Fruit fly (Drosophila melanogaster) whole organism, embryonic: ENCODE results near the gene heix.

ENCODE experiments used
- ATbp ChIP-seq: fragments of 200-800 bp; sonication (Bioruptor generic); optimal IDR thresholded peaks from 2 replicates; lab custom pipeline; 2017; ENCODE audit warnings: missing biosample characterization, mild to moderate bottlenecking, missing genetic modification characterization, missing genetic modification reagents
- Antp ChIP-seq: fragments of 200-800 bp; sonication (Bioruptor generic); optimal IDR thresholded peaks from 3 replicates; lab custom pipeline; 2016; ENCODE audit warnings: missing biosample characterization, missing genetic modification characterization
- CG10959 ChIP-seq: fragments of 200-800 bp; sonication (Bioruptor generic); IDR thresholded peaks from 2 replicates; pipeline ENCODE4 v1.3.6; 2022; ENCODE audit warnings: missing biosample characterization, missing genetic modification characterization
- CG11085 ChIP-seq: fragments of 200-800 bp; sonication (Bioruptor generic); IDR thresholded peaks from 2 replicates; pipeline ENCODE4 v1.3.6; 2022; ENCODE audit warnings: missing biosample characterization, missing genetic modification characterization
- CG12391 ChIP-seq: fragments of 200-800 bp; sonication (Bioruptor generic); optimal IDR thresholded peaks from 3 replicates; lab custom pipeline; 2018; ENCODE audit warnings: missing biosample characterization, mild to moderate bottlenecking, missing genetic modification characterization, moderate library complexity
- CG12659 ChIP-seq: fragments of 200-800 bp; sonication (Bioruptor generic); optimal IDR thresholded peaks from 3 replicates; lab custom pipeline; 2017; ENCODE audit warnings: mild to moderate bottlenecking, missing biosample characterization, missing genetic modification reagents, missing genetic modification characterization
- CG13894 ChIP-seq: fragments of 200-800 bp; sonication (Bioruptor generic); optimal IDR thresholded peaks from 3 replicates; lab custom pipeline; 2018; ENCODE audit warnings: missing biosample characterization, mild to moderate bottlenecking, missing genetic modification characterization, moderate library complexity
- CG14014 ChIP-seq: fragments of 200-800 bp; sonication (Bioruptor generic); IDR thresholded peaks from 2 replicates; pipeline ENCODE4 v1.3.6; 2022; ENCODE audit warnings: missing biosample characterization, missing genetic modification characterization
- CG16815 ChIP-seq: fragments of 200-800 bp; sonication (Bioruptor generic); optimal IDR thresholded peaks from 3 replicates; lab custom pipeline; 2017; ENCODE audit warnings: missing biosample characterization, mild to moderate bottlenecking, missing genetic modification characterization
- CG1792 ChIP-seq: fragments of 200-800 bp; sonication (Bioruptor generic); optimal IDR thresholded peaks from 2 replicates; lab custom pipeline; 2016; ENCODE audit warnings: missing biosample characterization, missing genetic modification characterization
- CG18262 ChIP-seq: fragments of 200-800 bp; optimal IDR thresholded peaks from 3 replicates; lab custom pipeline; 2019; ENCODE audit warnings: missing biosample characterization, mild to moderate bottlenecking, missing genetic modification characterization, moderate library complexity
- CG18619 ChIP-seq: fragments of 200-800 bp; sonication (Bioruptor generic); optimal IDR thresholded peaks from 3 replicates; lab custom pipeline; 2017; ENCODE audit warnings: missing biosample characterization, mild to moderate bottlenecking, missing genetic modification characterization
- CG30431 ChIP-seq: fragments of 200-800 bp; sonication (Bioruptor generic); optimal IDR thresholded peaks from 2 replicates; lab custom pipeline; 2017; ENCODE audit warnings: missing biosample characterization, missing genetic modification characterization
- CG6272 ChIP-seq: fragments of 200-800 bp; sonication (Bioruptor generic); IDR thresholded peaks from 2 replicates; pipeline ENCODE4 v1.3.6; 2022; ENCODE audit warnings: missing biosample characterization, missing genetic modification characterization
- CG7271 ChIP-seq: fragments of 200-800 bp; sonication (Bioruptor generic); optimal IDR thresholded peaks from 2 replicates; lab custom pipeline; 2018; ENCODE audit warnings: missing biosample characterization, mild to moderate bottlenecking, missing genetic modification characterization, moderate library complexity
- CG7786 ChIP-seq: fragments of 200-800 bp; sonication (Bioruptor generic); optimal IDR thresholded peaks from 2 replicates; lab custom pipeline; 2016; ENCODE audit warnings: missing biosample characterization, missing genetic modification characterization
- CG7928 ChIP-seq: fragments of 200-800 bp; sonication (Bioruptor generic); optimal IDR thresholded peaks from 2 replicates; lab custom pipeline; 2017; ENCODE audit warnings: missing biosample characterization, mild to moderate bottlenecking, missing genetic modification characterization
- CG8089 ChIP-seq: fragments of 200-800 bp; sonication (Bioruptor generic); optimal IDR thresholded peaks from 3 replicates; lab custom pipeline; 2016; ENCODE audit warnings: missing biosample characterization, missing genetic modification characterization
- CHES-1-like ChIP-seq: fragments of 200-800 bp; sonication (Bioruptor generic); optimal IDR thresholded peaks from 2 replicates; lab custom pipeline; 2016; ENCODE audit warnings: missing biosample characterization, missing genetic modification characterization
- CTCF ChIP-seq: fragments of 200-800 bp; sonication (Bioruptor generic); optimal IDR thresholded peaks from 2 replicates; lab custom pipeline; 2017; ENCODE audit warnings: missing biosample characterization, mild to moderate bottlenecking, missing genetic modification characterization, moderate library complexity
- E2f1 ChIP-seq: fragments of 200-800 bp; sonication (Bioruptor generic); IDR thresholded peaks from 2 replicates; pipeline ENCODE4 v1.3.6; 2022; ENCODE audit warnings: missing biosample characterization, missing genetic modification characterization
- Fer1 ChIP-seq: fragments of 200-800 bp; sonication (Bioruptor generic); optimal IDR thresholded peaks from 2 replicates; lab custom pipeline; 2017; ENCODE audit warnings: missing biosample characterization, mild to moderate bottlenecking, missing genetic modification characterization
- HmgD ChIP-seq: fragments of 200-800 bp; sonication (Bioruptor generic); optimal IDR thresholded peaks from 3 replicates; lab custom pipeline; 2016; ENCODE audit warnings: missing biosample characterization, missing genetic modification characterization
- HmgZ ChIP-seq: fragments of 200-800 bp; sonication (Bioruptor generic); optimal IDR thresholded peaks from 2 replicates; lab custom pipeline; 2018; ENCODE audit warnings: missing biosample characterization, mild to moderate bottlenecking, missing genetic modification characterization
- Hmx ChIP-seq: fragments of 200-800 bp; sonication (Bioruptor generic); optimal IDR thresholded peaks from 2 replicates; lab custom pipeline; 2016; ENCODE audit warnings: missing biosample characterization, missing genetic modification characterization
- Hr3 ChIP-seq: fragments of 200-800 bp; sonication (Bioruptor generic); optimal IDR thresholded peaks from 3 replicates; lab custom pipeline; 2016; ENCODE audit warnings: missing biosample characterization, missing genetic modification characterization
- Hr51 ChIP-seq, 2 experiments: fragments of 200-800 bp; sonication (Bioruptor generic); optimal IDR thresholded peaks; 2 replicates in 1 of 2; 3 replicates in 1 of 2; lab custom pipeline; 2016 to 2018; ENCODE audit warnings: missing biosample characterization in 2 of 2, missing genetic modification characterization in 2 of 2, mild to moderate bottlenecking in 1 of 2, moderate library complexity in 1 of 2
- MESR4 ChIP-seq: fragments of 200-800 bp; sonication (Bioruptor generic); optimal IDR thresholded peaks from 2 replicates; lab custom pipeline; 2018; ENCODE audit warnings: missing biosample characterization, mild to moderate bottlenecking, missing genetic modification characterization, moderate library complexity
- Med ChIP-seq: fragments of 200-800 bp; sonication (Bioruptor generic); peaks from one replicate; lab custom pipeline; 2016; ENCODE audit warnings: missing biosample characterization, missing genetic modification characterization, mild to moderate bottlenecking, inconsistent platforms, moderate library complexity
- PHDP ChIP-seq: fragments of 200-800 bp; sonication (Bioruptor generic); optimal IDR thresholded peaks from 3 replicates; lab custom pipeline; 2018; ENCODE audit warnings: missing biosample characterization, mild to moderate bottlenecking, missing genetic modification characterization, moderate library complexity
- Six4 ChIP-seq: fragments of 200-800 bp; sonication (Bioruptor generic); optimal IDR thresholded peaks from 2 replicates; lab custom pipeline; 2016; ENCODE audit warnings: missing biosample characterization, missing genetic modification characterization
- Taf1 ChIP-seq: fragments of 200-800 bp; sonication (Bioruptor generic); IDR thresholded peaks from 2 replicates; pipeline ENCODE4 v1.3.6; 2022; ENCODE audit warnings: missing biosample characterization, missing genetic modification characterization
- chinmo ChIP-seq: fragments of 200-800 bp; sonication (Bioruptor generic); IDR thresholded peaks from 4 replicates; pipeline ENCODE4 v1.3.6; 2022; ENCODE audit warnings: missing biosample characterization, missing genetic modification characterization; ENCODE audit not compliant: partially characterized antibody
- chn ChIP-seq: fragments of 200-800 bp; sonication (Bioruptor generic); optimal IDR thresholded peaks from 2 replicates; lab custom pipeline; 2016; ENCODE audit warnings: missing biosample characterization, missing genetic modification characterization
- croc ChIP-seq: fragments of 200-800 bp; sonication (Bioruptor generic); conservative IDR thresholded peaks from 3 replicates; pipeline ENCODE4 v1.3.6; 2022; ENCODE audit warnings: missing biosample characterization, missing genetic modification characterization
- crp ChIP-seq, 2 experiments: fragments of 200-800 bp; sonication (Bioruptor generic); optimal IDR thresholded peaks; 2 replicates in 1 of 2; 3 replicates in 1 of 2; lab custom pipeline; 2017; ENCODE audit warnings: missing biosample characterization in 2 of 2, missing genetic modification characterization in 2 of 2, mild to moderate bottlenecking in 1 of 2, moderate library complexity in 1 of 2
- danr ChIP-seq: fragments of 200-800 bp; sonication (Bioruptor generic); IDR thresholded peaks from 2 replicates; pipeline ENCODE4 v1.3.6; 2022; ENCODE audit warnings: missing biosample characterization, missing genetic modification characterization
- ems ChIP-seq: fragments of 200-800 bp; sonication (Bioruptor generic); optimal IDR thresholded peaks from 3 replicates; lab custom pipeline; 2016; ENCODE audit warnings: missing biosample characterization, missing genetic modification characterization
- fd3F ChIP-seq: fragments of 200-800 bp; sonication (Bioruptor generic); optimal IDR thresholded peaks from 2 replicates; lab custom pipeline; 2018; ENCODE audit warnings: missing biosample characterization, mild to moderate bottlenecking, missing genetic modification characterization, moderate library complexity
- grn ChIP-seq: fragments of 200-800 bp; sonication (Bioruptor generic); optimal IDR thresholded peaks from 3 replicates; lab custom pipeline; 2017; ENCODE audit warnings: missing biosample characterization, missing genetic modification characterization
- her ChIP-seq: fragments of 200-800 bp; sonication (Bioruptor generic); optimal IDR thresholded peaks from 2 replicates; lab custom pipeline; 2016; ENCODE audit warnings: missing biosample characterization, missing genetic modification characterization
- hth ChIP-seq: fragments of >200 bp; optimal IDR thresholded peaks from 2 replicates; lab custom pipeline; 2017; ENCODE audit warnings: inconsistent platforms
- mam ChIP-seq: fragments of 200-800 bp; sonication (Bioruptor generic); optimal IDR thresholded peaks from 3 replicates; lab custom pipeline; 2016; ENCODE audit warnings: missing biosample characterization, missing genetic modification characterization
- ranshi ChIP-seq: fragments of 200-800 bp; sonication (Bioruptor generic); IDR thresholded peaks from 2 replicates; pipeline ENCODE4 v1.3.6; 2022; ENCODE audit warnings: missing biosample characterization, missing genetic modification characterization
- slp2 ChIP-seq: fragments of 200-800 bp; sonication (Bioruptor generic); optimal IDR thresholded peaks from 2 replicates; lab custom pipeline; 2016; ENCODE audit warnings: missing biosample characterization, missing genetic modification characterization
- tap ChIP-seq: fragments of 200-800 bp; optimal IDR thresholded peaks from 3 replicates; lab custom pipeline; 2019; ENCODE audit warnings: missing biosample characterization, mild to moderate bottlenecking, missing genetic modification characterization, moderate library complexity
- tgo ChIP-seq: fragments of 200-800 bp; sonication (Bioruptor generic); IDR thresholded peaks from 3 replicates; pipeline ENCODE4 v1.3.6; 2022; ENCODE audit warnings: missing biosample characterization, missing genetic modification characterization
- tin ChIP-seq: fragments of 200-800 bp; sonication (Bioruptor generic); optimal IDR thresholded peaks from 3 replicates; lab custom pipeline; 2016; ENCODE audit warnings: missing biosample characterization, missing genetic modification characterization
- unpg ChIP-seq: fragments of 200-800 bp; sonication (Bioruptor generic); optimal IDR thresholded peaks from 3 replicates; lab custom pipeline; 2018; ENCODE audit warnings: missing biosample characterization, mild to moderate bottlenecking, missing genetic modification characterization, moderate library complexity
- wor ChIP-seq: fragments of 200-800 bp; sonication (Bioruptor generic); IDR thresholded peaks from 2 replicates; pipeline ENCODE4 v1.3.6; 2022; ENCODE audit warnings: missing biosample characterization, missing genetic modification characterization

The heix gene

dm6 chr2L:16287602-16288392 lies 11.9 kb downstream of the heix start, which contains the start of the genes crp and pkaap (continued):
- TF ChIP-seq hth (lab: Kevin White, UChicago): no peak
- TF ChIP-seq HmgZ (tag; lab: Kevin White, UChicago): peak; percentile 78
- peak; percentile 90 for TF ChIP-seq tin (GFP tag; lab: Kevin White, UChicago)
- TF ChIP-seq Taf1 (GFP tag; lab: Robert Waterston, UW): no peak
- TF ChIP-seq CG12391 (tag; lab: Kevin White, UChicago): peak; percentile 70
- peak; percentile 66 for TF ChIP-seq Hr3
- peak; percentile 86 for TF ChIP-seq chn (GFP tag; lab: Kevin White, UChicago)
- TF ChIP-seq CG7928 (GFP tag; lab: Kevin White, UChicago): peak; percentile 35
- peak; percentile 76 for TF ChIP-seq CG7786 (GFP tag; lab: Kevin White, UChicago)
- TF ChIP-seq CG7271: peak; percentile 51
- TF ChIP-seq tap (tag; lab: Kevin White, UChicago): peak; percentile 35
- peak; percentile 78 for TF ChIP-seq Hmx
- TF ChIP-seq CG6272: peak; percentile 74
- TF ChIP-seq unpg: peak; percentile 74
- TF ChIP-seq her: peak; percentile 84
- TF ChIP-seq danr (GFP tag; lab: Robert Waterston, UW): no peak
- TF ChIP-seq CG12659: peak; percentile 83
- no peak for TF ChIP-seq wor (GFP tag; lab: Robert Waterston, UW)
- peak; percentile 91 for TF ChIP-seq CHES-1-like
- peak; percentile 3 for TF ChIP-seq MESR4 (GFP tag; lab: Kevin White, UChicago)
- no peak for TF ChIP-seq E2f1 (GFP tag; lab: Robert Waterston, UW)
- TF ChIP-seq ranshi (GFP tag; lab: Robert Waterston, UW): no peak
- TF ChIP-seq CG13894 (tag; lab: Kevin White, UChicago): peak; percentile 89
- TF ChIP-seq slp2 (GFP tag; lab: Kevin White, UChicago): peak; percentile 86
- TF ChIP-seq grn (GFP tag; lab: Kevin White, UChicago): peak; percentile 90
- TF ChIP-seq Fer1 (GFP tag; lab: Kevin White, UChicago): peak; percentile 54
- TF ChIP-seq croc (GFP tag; lab: Robert Waterston, UW): peak; percentile 26; the same call in 1 of the 3 replicates
- TF ChIP-seq fd3F (GFP tag; lab: Kevin White, UChicago): peak; percentile 45
- TF ChIP-seq CG18262: peak; percentile 65
- peak; percentile 52 for TF ChIP-seq CG16815
- peak; percentile 74 for TF ChIP-seq CG1792 (GFP tag; lab: Kevin White, UChicago)
- peak; percentile 2 to 78 for TF ChIP-seq crp (GFP tag; optimal IDR thresholded peaks at IDR 0.05; lab: Kevin White, UChicago)
- peak; percentile 6 for TF ChIP-seq CG30431 (GFP tag; lab: Kevin White, UChicago)
- peak; percentile 49 for TF ChIP-seq ATbp (GFP tag; lab: Kevin White, UChicago)
- TF ChIP-seq tgo: no peak
- TF ChIP-seq Med: peak; percentile 98
- peak; percentile 91 for TF ChIP-seq mam (GFP tag; lab: Kevin White, UChicago)
- TF ChIP-seq PHDP (tag; lab: Kevin White, UChicago): peak; percentile 67
- TF ChIP-seq CG10959 (GFP tag; lab: Robert Waterston, UW): no peak
- TF ChIP-seq CG18619 (GFP tag; lab: Kevin White, UChicago): peak; percentile 52
- TF ChIP-seq HmgD: peak; percentile 85
- TF ChIP-seq Hr51 (GFP tag; optimal IDR thresholded peaks at IDR 0.05; lab: Kevin White, UChicago): peak in 1 of 2 experiments; percentile 88
- peak; percentile 100 for TF ChIP-seq CTCF (GFP tag; lab: Kevin White, UChicago)
- peak; percentile 78 for TF ChIP-seq CG8089 (GFP tag; lab: Kevin White, UChicago)
- peak; percentile 94 for TF ChIP-seq Antp (GFP tag; lab: Kevin White, UChicago)
- no peak for TF ChIP-seq chinmo (GFP tag; lab: Robert Waterston, UW)
- no peak for TF ChIP-seq CG14014 (GFP tag; lab: Robert Waterston, UW)
- TF ChIP-seq ems (GFP tag; lab: Kevin White, UChicago): peak; percentile 68
- peak; percentile 66 for TF ChIP-seq Six4 (GFP tag; lab: Kevin White, UChicago)
- no peak for TF ChIP-seq CG11085 (GFP tag; lab: Robert Waterston, UW)
